Worm (Caenorhabditis elegans): Measurements from ENCODE around the gene F14H3.12.

DNA sequence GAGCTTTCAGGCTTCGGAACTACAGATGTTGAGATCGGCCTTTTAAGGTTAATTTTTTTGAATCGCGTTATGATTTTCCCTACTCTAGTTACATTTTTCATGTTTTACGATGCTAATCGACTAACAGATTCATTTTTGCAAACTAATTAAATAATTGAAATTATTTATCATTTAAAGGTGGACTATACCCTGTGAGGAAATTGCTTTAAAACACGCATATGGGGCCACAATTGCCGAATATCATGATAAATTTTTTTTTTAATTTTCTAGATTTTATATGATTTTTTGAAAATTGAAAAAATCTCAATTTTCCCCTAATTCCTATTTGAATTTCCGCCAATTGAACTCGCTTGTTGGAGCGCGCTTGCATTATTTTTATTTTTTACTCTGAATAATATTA lies 13.1 kb downstream of the F14H3.12 start, which contains the start of gene fbxa-100:
- TF ChIP-seq ama-1 (optimal IDR thresholded peaks at IDR 0.05) (no peak), ama-1 (GFP tag; optimal IDR thresholded peaks at IDR 0.05) (no peak), aptf-2 (GFP tag; conservative IDR thresholded peaks at IDR 0.05) (no peak), tlf-1 (GFP tag; optimal IDR thresholded peaks at IDR 0.05) (no peak)
